Worm (Caenorhabditis elegans) whole organism, L1 larva: ENCODE data around the gene T14B4.8.
"Not testable (repeated sequence)": the region's sequence is repeated elsewhere in the genome, so short reads cannot be mapped to it uniquely, and the experiment has no call there.

Experiments used
- C16A3.4 ChIP-seq: fragments of 150-350 bp; optimal IDR thresholded peaks from 2 replicates; lab custom pipeline; 2014; ENCODE audit warnings: missing biosample characterization, missing genetic modification characterization
- Y116A8C.19 ChIP-seq: sonication (generic microtip); optimal IDR thresholded peaks from 2 replicates; lab custom pipeline; 2016; ENCODE audit warnings: missing compliant biosample characterization, missing genetic modification characterization, borderline replicate concordance
- ceh-63 ChIP-seq: fragments of 200-800 bp; sonication (Bioruptor generic); optimal IDR thresholded peaks from 2 replicates; lab custom pipeline; 2018; ENCODE audit warnings: mild to moderate bottlenecking, missing genetic modification characterization, missing compliant biosample characterization
- ceh-8 ChIP-seq: fragments of 200-800 bp; sonication (Bioruptor generic); optimal IDR thresholded peaks from 2 replicates; lab custom pipeline; 2018; ENCODE audit warnings: mild to moderate bottlenecking, missing genetic modification characterization, moderate library complexity, missing compliant biosample characterization
- ceh-90 ChIP-seq: sonication (generic microtip); optimal IDR thresholded peaks from 2 replicates; lab custom pipeline; 2016; ENCODE audit warnings: missing genetic modification characterization, missing compliant biosample characterization
- ces-1 ChIP-seq: fragments of 150-350 bp; optimal IDR thresholded peaks from 2 replicates; lab custom pipeline; 2014; ENCODE audit warnings: missing biosample characterization, missing genetic modification reagents, missing genetic modification characterization
- dpl-1 ChIP-seq, 3 experiments: fragments of 150-350 bp in 2 of 3; sonication (generic microtip) in 1 of 3; optimal IDR thresholded peaks; 2 replicates each; lab custom pipeline; 2014 to 2017; ENCODE audit warnings: missing biosample characterization in 3 of 3, missing genetic modification characterization in 3 of 3, missing genetic modification reagents in 3 of 3
- dsc-1 ChIP-seq: sonication (generic microtip); optimal IDR thresholded peaks from 2 replicates; lab custom pipeline; 2016; ENCODE audit warnings: mild to moderate bottlenecking, missing genetic modification characterization, missing compliant biosample characterization
- efl-3 ChIP-seq: fragments of 200-800 bp; sonication (Bioruptor generic); optimal IDR thresholded peaks from 2 replicates; lab custom pipeline; 2018; ENCODE audit warnings: mild to moderate bottlenecking, missing genetic modification characterization, missing compliant biosample characterization
- egl-13 ChIP-seq: sonication (generic microtip); optimal IDR thresholded peaks from 2 replicates; lab custom pipeline; 2016; ENCODE audit warnings: missing genotype, missing genetic modification reagents, missing genetic modification characterization, missing compliant biosample characterization
- elt-2 ChIP-seq: sonication (generic microtip); optimal IDR thresholded peaks from 2 replicates; lab custom pipeline; 2016; ENCODE audit warnings: missing genetic modification characterization, mild to moderate bottlenecking, inconsistent platforms, missing compliant biosample characterization, missing genetic modification reagents
- ets-5 ChIP-seq: fragments of 200-800 bp; sonication (Bioruptor generic); IDR thresholded peaks from 2 replicates; pipeline ENCODE4 v1.3.6; 2022; ENCODE audit warnings: missing genetic modification characterization, missing compliant biosample characterization
- fkh-10 ChIP-seq: sonication (generic microtip); optimal IDR thresholded peaks from 2 replicates; lab custom pipeline; 2017; ENCODE audit warnings: missing biosample characterization, missing genetic modification reagents, missing genetic modification characterization
- fkh-4 ChIP-seq: sonication (generic microtip); optimal IDR thresholded peaks from 2 replicates; lab custom pipeline; 2016; ENCODE audit warnings: missing compliant biosample characterization, missing genetic modification characterization, borderline replicate concordance
- hpl-2 ChIP-seq: fragments of 150-350 bp; optimal IDR thresholded peaks from 2 replicates; lab custom pipeline; 2014; ENCODE audit warnings: missing biosample characterization, missing genetic modification reagents, missing genetic modification characterization
- jun-1 ChIP-seq: fragments of 150-350 bp; optimal IDR thresholded peaks from 2 replicates; lab custom pipeline; 2014; ENCODE audit warnings: missing biosample characterization, missing genetic modification reagents, missing genetic modification characterization
- lin-14 ChIP-seq: fragments of 200-800 bp; sonication (Bioruptor generic); optimal IDR thresholded peaks from 2 replicates; lab custom pipeline; 2018; ENCODE audit warnings: mild to moderate bottlenecking, missing genetic modification characterization, moderate library complexity, missing compliant biosample characterization
- lir-3 ChIP-seq: sonication (generic microtip); optimal IDR thresholded peaks from 2 replicates; lab custom pipeline; 2016; ENCODE audit warnings: mild to moderate bottlenecking, missing genetic modification characterization, moderate library complexity, missing compliant biosample characterization; ENCODE audit not compliant: poor library complexity
- mab-9 ChIP-seq: fragments of 200-800 bp; sonication (Bioruptor generic); IDR thresholded peaks from 2 replicates; pipeline ENCODE4 v1.3.6; 2022; ENCODE audit warnings: missing genetic modification reagents, missing genetic modification characterization, missing compliant biosample characterization
- nhr-11 ChIP-seq: fragments of 150-350 bp; optimal IDR thresholded peaks from 2 replicates; lab custom pipeline; 2014; ENCODE audit warnings: missing biosample characterization, missing genetic modification characterization
- nhr-19 ChIP-seq: fragments of 200-800 bp; sonication (Bioruptor generic); conservative IDR thresholded peaks from 2 replicates; pipeline ENCODE4 v1.3.6; 2022; ENCODE audit warnings: missing genetic modification characterization, missing compliant biosample characterization
- nhr-77 ChIP-seq: fragments of 150-350 bp; optimal IDR thresholded peaks from 2 replicates; lab custom pipeline; 2014; ENCODE audit warnings: missing biosample characterization, missing genetic modification characterization
- pax-3 ChIP-seq: fragments of 200-800 bp; sonication (Bioruptor generic); optimal IDR thresholded peaks from 2 replicates; lab custom pipeline; 2018; ENCODE audit warnings: mild to moderate bottlenecking, missing genetic modification characterization, moderate library complexity, missing compliant biosample characterization
- pqm-1 ChIP-seq: sonication (generic microtip); optimal IDR thresholded peaks from 3 replicates; lab custom pipeline; 2017; ENCODE audit warnings: missing biosample characterization, missing genetic modification characterization
- rnt-1 ChIP-seq: sonication (generic microtip); optimal IDR thresholded peaks from 2 replicates; lab custom pipeline; 2016; ENCODE audit warnings: mild to moderate bottlenecking, missing genetic modification characterization, moderate library complexity, missing compliant biosample characterization
- skn-1 ChIP-seq: fragments of 150-350 bp; optimal IDR thresholded peaks from 2 replicates; lab custom pipeline; 2014; ENCODE audit warnings: missing biosample characterization, missing genetic modification characterization
- snpc-4 ChIP-seq: fragments of 150-350 bp; optimal IDR thresholded peaks from 2 replicates; lab custom pipeline; 2014; ENCODE audit warnings: missing biosample characterization, missing genetic modification characterization
- snu-23 ChIP-seq: sonication (generic microtip); optimal IDR thresholded peaks from 2 replicates; lab custom pipeline; 2016; ENCODE audit warnings: missing genetic modification characterization, missing compliant biosample characterization
- sox-4 ChIP-seq: sonication (generic microtip); optimal IDR thresholded peaks from 2 replicates; lab custom pipeline; 2016; ENCODE audit warnings: missing genetic modification characterization, missing compliant biosample characterization
- sptf-1 ChIP-seq: fragments of 150-350 bp; optimal IDR thresholded peaks from 2 replicates; lab custom pipeline; 2014; ENCODE audit warnings: missing biosample characterization, missing genetic modification characterization
- unc-86 ChIP-seq: sonication (generic microtip); optimal IDR thresholded peaks from 2 replicates; lab custom pipeline; 2016; ENCODE audit warnings: missing genetic modification characterization, missing compliant biosample characterization
- unc-98 ChIP-seq: fragments of 200-800 bp; sonication (Bioruptor generic); IDR thresholded peaks from 2 replicates; pipeline ENCODE4 v1.3.6; 2022; ENCODE audit warnings: missing genetic modification characterization, missing compliant biosample characterization
- xbp-1 ChIP-seq: sonication (generic microtip); optimal IDR thresholded peaks from 2 replicates; lab custom pipeline; 2016; ENCODE audit warnings: missing genetic modification characterization, missing compliant biosample characterization
- zag-1 ChIP-seq: fragments of 150-350 bp; optimal IDR thresholded peaks from 2 replicates; lab custom pipeline; 2014; ENCODE audit warnings: missing biosample characterization, missing genetic modification characterization
- zip-4 ChIP-seq: fragments of 200-800 bp; sonication (Bioruptor generic); optimal IDR thresholded peaks from 2 replicates; lab custom pipeline; 2018; ENCODE audit warnings: mild to moderate bottlenecking, missing genetic modification characterization, moderate library complexity, missing compliant biosample characterization
- ztf-11 ChIP-seq, 2 experiments: sonication (generic microtip); optimal IDR thresholded peaks; 2 replicates each; lab custom pipeline; 2016 to 2017; ENCODE audit warnings: missing genetic modification characterization in 2 of 2, missing biosample characterization in 1 of 2, missing compliant biosample characterization in 1 of 2
- ztf-4 ChIP-seq: fragments of 150-350 bp; optimal IDR thresholded peaks from 2 replicates; lab custom pipeline; 2014; ENCODE audit warnings: missing biosample characterization, missing genetic modification characterization

The T14B4.8 gene

DNA sequence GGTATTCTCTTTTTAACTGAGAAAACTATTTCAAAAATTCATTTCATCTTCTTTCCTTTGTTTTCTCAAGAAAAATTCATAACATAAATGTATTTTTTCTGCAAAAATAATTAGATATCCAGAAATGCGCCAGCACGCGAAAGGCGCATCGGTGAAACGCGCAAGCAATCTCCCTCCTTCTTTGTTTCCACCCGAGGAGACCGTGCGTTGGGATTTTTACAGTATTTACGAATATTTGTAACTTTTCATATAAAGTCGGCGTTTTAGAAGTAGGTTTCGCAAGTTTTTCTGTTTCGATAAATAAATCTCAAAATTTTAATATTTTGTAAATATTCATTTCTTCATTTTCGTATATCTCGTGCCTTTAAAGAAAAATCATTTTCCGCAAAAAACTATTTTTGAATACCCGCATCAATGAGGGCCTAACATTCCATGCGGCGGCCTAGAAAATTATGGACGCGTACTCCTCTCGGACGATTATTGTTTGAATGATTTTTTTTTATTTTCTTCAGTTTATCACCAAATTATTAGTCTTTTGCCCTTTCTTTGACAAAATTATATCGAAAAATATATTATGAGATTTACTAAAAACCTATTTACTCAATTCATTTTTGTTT, 47.3 kb upstream of the T14B4.8 start, which contains the start of gene ssup-72 (continued):
- TF ChIP-seq Y116A8C.19 (peak; percentile 67), elt-2 (tag; lab: Kevin White, UChicago) (peak; percentile 35), ets-5 (GFP tag; lab: Robert Waterston, UW) (no peak), nhr-19 (GFP tag; lab: Robert Waterston, UW) (peak; percentile 79), dpl-1 (GFP tag; optimal IDR thresholded peaks at IDR 0.05; lab: Kevin White, UChicago) (peak; percentile 80 to 90 (median 85)), egl-13 (tag; lab: Kevin White, UChicago) (peak; percentile 86), fkh-4 (peak; percentile 86), sox-4 (tag; lab: Kevin White, UChicago) (peak; percentile 83), jun-1 (tag; lab: Kevin White, UChicago) (no peak), ceh-8 (no peak), skn-1 (tag; lab: Kevin White, UChicago) (peak; percentile 45), ces-1 (GFP tag; lab: Kevin White, UChicago) (no peak), ceh-90 (tag; lab: Kevin White, UChicago) (peak; percentile 86), rnt-1 (tag; lab: Kevin White, UChicago) (peak; percentile 96), ztf-4 (peak; percentile 60), snu-23 (GFP tag; lab: Kevin White, UChicago) (peak; percentile 84), xbp-1 (tag; lab: Kevin White, UChicago) (peak; percentile 78), pqm-1 (tag; lab: Kevin White, UChicago) (no peak), nhr-11 (no peak), snpc-4 (tag; lab: Kevin White, UChicago) (peak; percentile 41), mab-9 (GFP tag; lab: Robert Waterston, UW) (peak; percentile 69), pax-3 (tag; lab: Kevin White, UChicago) (peak; percentile 85), C16A3.4 (peak; percentile 62), zag-1 (tag; lab: Kevin White, UChicago) (no peak), ztf-11 (tag; optimal IDR thresholded peaks at IDR 0.05; lab: Kevin White, UChicago) (peak in 1 of 2 experiments; percentile 88), unc-98 (GFP tag; lab: Robert Waterston, UW) (no peak), efl-3 (GFP tag; lab: Kevin White, UChicago) (peak; percentile 6), nhr-77 (tag; lab: Kevin White, UChicago) (peak; percentile 15), sptf-1 (tag; lab: Kevin White, UChicago) (no peak)

- not testable (repeated sequence) for TF ChIP-seq unc-86 (tag; lab: Kevin White, UChicago); nhr-19 (GFP tag; lab: Robert Waterston, UW); zip-4
Measured at ce11 chrII:6775076-6775475, 45.9 kb upstream of the T14B4.8 start, which contains the start of gene agr-1. Gene agr-1, minus strand, starts transcription at chrII:6775176.

DNA sequence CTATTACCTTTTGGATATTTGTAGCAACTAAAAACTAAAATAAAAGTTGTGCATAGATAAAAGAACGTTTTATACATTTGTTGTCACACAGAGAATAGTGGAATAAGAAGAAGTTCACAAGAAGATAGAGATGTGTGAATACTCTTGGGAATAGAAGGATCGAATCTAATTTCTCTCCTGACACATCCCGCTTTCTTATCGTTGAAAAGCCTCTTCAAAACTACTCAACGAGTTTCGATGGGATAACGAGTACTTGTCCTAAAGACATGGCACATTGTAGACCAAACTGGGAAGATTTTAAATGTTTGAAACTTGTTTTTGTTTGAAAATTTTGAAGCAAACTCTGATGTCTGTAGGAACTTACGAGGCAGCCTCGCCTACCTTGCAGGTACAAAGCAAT, 43.3 kb upstream of the T14B4.8 start:
- TF ChIP-seq fkh-10 (GFP tag; lab: Kevin White, UChicago) = peak; percentile 32
- no peak for TF ChIP-seq ceh-63
- peak; percentile 47 for TF ChIP-seq lin-14 (GFP tag; lab: Kevin White, UChicago)

DNA sequence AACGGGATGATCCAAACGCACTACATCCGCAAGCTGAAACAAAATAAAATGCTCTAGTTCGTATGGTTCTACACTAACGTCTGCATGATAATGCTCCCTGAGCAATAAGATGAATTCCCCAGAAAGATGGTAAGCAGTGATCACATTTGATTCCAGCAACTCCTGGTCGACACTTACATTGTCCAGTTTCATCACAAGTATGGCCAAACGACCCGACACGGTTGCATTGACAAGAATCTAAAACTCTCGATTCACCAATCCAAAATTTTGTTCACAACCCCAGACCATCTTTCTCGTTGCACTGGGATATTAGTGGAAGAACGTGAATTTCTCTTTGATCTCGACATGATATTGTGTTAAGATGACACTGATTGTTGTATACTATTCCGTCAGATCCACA, 40.8 kb upstream of the T14B4.8 start:
- TF ChIP-seq hpl-2 (GFP tag; lab: Kevin White, UChicago) (no peak), ceh-90 (tag; lab: Kevin White, UChicago) (no peak), fkh-10 (GFP tag; lab: Kevin White, UChicago) (no peak), mab-9 (GFP tag; lab: Robert Waterston, UW) (no peak), lir-3 (tag; lab: Kevin White, UChicago) (no peak), dsc-1 (tag; lab: Kevin White, UChicago) (no peak)
- TF ChIP-seq, all 84 proteins: peak for 0
